Fruit fly (Drosophila melanogaster): ENCODE data around the gene rpk.
A peak's percentile ranks its signal among the peaks of the same experiment; 100 is the strongest.

The rpk gene

dm6 chr3R:4645457-4646082 is at the start of gene rpk, which contains the start of gene Dlip2 (continued):
- no peak for TF ChIP-seq abd-A (tag; optimal IDR thresholded peaks at IDR 0.05)
- TF ChIP-seq Dfd (GFP tag; optimal IDR thresholded peaks at IDR 0.05) = no peak
- peak; percentile 89 for TF ChIP-seq Scr (GFP tag; IDR thresholded peaks at IDR 0.05; ENCODE audit: partially characterized antibody)
- no peak for TF ChIP-seq CG15073 (GFP tag; optimal IDR thresholded peaks at IDR 0.05)
- TF ChIP-seq CHES-1-like (GFP tag; optimal IDR thresholded peaks at IDR 0.05) = no peak
- TF ChIP-seq lov (optimal IDR thresholded peaks at IDR 0.05) = no peak
- TF ChIP-seq lov (GFP tag; IDR thresholded peaks at IDR 0.05) = no peak
- no peak for TF ChIP-seq CG7372 (GFP tag; IDR thresholded peaks at IDR 0.05)
- peak; percentile 89 for TF ChIP-seq knrl (GFP tag; IDR thresholded peaks at IDR 0.05; ENCODE audit: partially characterized antibody)
- no peak for TF ChIP-seq CG10543 (GFP tag; optimal IDR thresholded peaks at IDR 0.05)
- peak; percentile 66; the same call in 2 of the 3 replicates for TF ChIP-seq row (GFP tag; IDR thresholded peaks at IDR 0.05)
- TF ChIP-seq bigmax (GFP tag; optimal IDR thresholded peaks at IDR 0.05) = no peak
- TF ChIP-seq peb (GFP tag; IDR thresholded peaks at IDR 0.05) = no peak
- peak in 1 of 2 experiments; percentile 9 for TF ChIP-seq Pdp1 (GFP tag; optimal IDR thresholded peaks at IDR 0.05)
- TF ChIP-seq btn (GFP tag; optimal IDR thresholded peaks at IDR 0.05) = no peak
- peak; percentile 79 for TF ChIP-seq inv (GFP tag; IDR thresholded peaks at IDR 0.05; ENCODE audit: partially characterized antibody)
- TF ChIP-seq CG15479 (GFP tag; optimal IDR thresholded peaks at IDR 0.05) = no peak
- no peak for TF ChIP-seq CG32532 (GFP tag; IDR thresholded peaks at IDR 0.05)
- TF ChIP-seq Nf-YA (GFP tag; IDR thresholded peaks at IDR 0.05) = no peak
- TF ChIP-seq Fer1 (GFP tag; optimal IDR thresholded peaks at IDR 0.05) = no peak
- TF ChIP-seq Opbp (GFP tag; IDR thresholded peaks at IDR 0.05; ENCODE audit: partially characterized antibody) = peak; percentile 82; the same call in 2 of the 3 replicates
- TF ChIP-seq az2 (GFP tag; optimal IDR thresholded peaks at IDR 0.05) = no peak
- TF ChIP-seq Hr3 (GFP tag; optimal IDR thresholded peaks at IDR 0.05) = no peak
- TF ChIP-seq pb (GFP tag; optimal IDR thresholded peaks at IDR 0.05) = no peak
- TF ChIP-seq D19A (tag; optimal IDR thresholded peaks at IDR 0.05) = no peak
- no peak for TF ChIP-seq danr (GFP tag; IDR thresholded peaks at IDR 0.05)
- no peak for TF ChIP-seq CG4404 (GFP tag; IDR thresholded peaks at IDR 0.05)
- TF ChIP-seq MESR4 (GFP tag; optimal IDR thresholded peaks at IDR 0.05) = peak; percentile 31
- TF ChIP-seq Lim3 (GFP tag; IDR thresholded peaks at IDR 0.05) = no peak
- no peak for TF ChIP-seq Camta (GFP tag; optimal IDR thresholded peaks at IDR 0.05)
- TF ChIP-seq da (GFP tag; optimal IDR thresholded peaks at IDR 0.05) = no peak
- no peak for TF ChIP-seq run (tag; optimal IDR thresholded peaks at IDR 0.05)
- no peak for TF ChIP-seq en (GFP tag; optimal IDR thresholded peaks at IDR 0.05)
- TF ChIP-seq CG10147 (GFP tag; optimal IDR thresholded peaks at IDR 0.05) = no peak
- TF ChIP-seq CG5180 (GFP tag; optimal IDR thresholded peaks at IDR 0.05) = no peak
- TF ChIP-seq CG17802 (tag; optimal IDR thresholded peaks at IDR 0.05) = peak; percentile 77
- no peak for TF ChIP-seq Bteb2 (GFP tag; optimal IDR thresholded peaks at IDR 0.05)
- TF ChIP-seq ind (GFP tag; optimal IDR thresholded peaks at IDR 0.05) = no peak
- peak; percentile 66; the same call in 1 of the 4 replicates for TF ChIP-seq chinmo (GFP tag; IDR thresholded peaks at IDR 0.05; ENCODE audit: partially characterized antibody)
- TF ChIP-seq CG18619 (GFP tag; optimal IDR thresholded peaks at IDR 0.05) = no peak
- TF ChIP-seq lmd (GFP tag; IDR thresholded peaks at IDR 0.05) = no peak
- TF ChIP-seq CG30020 (tag; optimal IDR thresholded peaks at IDR 0.05) = peak; percentile 89
- no peak for TF ChIP-seq CG11723 (GFP tag; optimal IDR thresholded peaks at IDR 0.05)
- no peak for TF ChIP-seq tin (GFP tag; optimal IDR thresholded peaks at IDR 0.05)
- TF ChIP-seq nau (GFP tag; optimal IDR thresholded peaks at IDR 0.05) = no peak
- TF ChIP-seq Xbp1 (GFP tag; optimal IDR thresholded peaks at IDR 0.05) = no peak
- peak; percentile 49 for TF ChIP-seq pzg (GFP tag; optimal IDR thresholded peaks at IDR 0.05)
- no peak for TF ChIP-seq tx (GFP tag; optimal IDR thresholded peaks at IDR 0.05)
- no peak for TF ChIP-seq CG17385 (GFP tag; optimal IDR thresholded peaks at IDR 0.05)
- TF ChIP-seq ro (GFP tag; IDR thresholded peaks at IDR 0.05) = no peak
